Worm (Caenorhabditis elegans): ENCODE measurements around the gene H23L24.4.

H23L24.4 gene

DNA sequence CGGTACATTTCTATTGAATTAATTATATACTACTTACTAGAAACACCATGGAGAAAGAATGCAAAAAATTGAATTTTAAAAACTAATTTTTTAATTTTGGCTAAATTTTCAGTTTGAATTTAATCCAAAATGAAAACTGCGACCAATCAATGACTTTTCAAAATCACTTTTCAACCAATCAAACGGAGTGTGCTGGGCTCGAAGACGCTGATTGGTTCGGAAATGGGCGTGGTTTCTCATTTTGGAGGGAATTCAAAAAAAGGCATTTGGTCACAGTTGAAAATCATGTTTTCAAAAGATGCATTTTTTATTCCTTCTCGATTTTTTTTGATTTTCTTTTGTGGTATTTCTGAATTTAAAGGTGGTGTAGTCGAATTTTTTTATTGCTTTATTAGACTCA is 43.6 kb upstream of the H23L24.4 start:
- TF ChIP-seq nfya-1 (tag; optimal IDR thresholded peaks at IDR 0.05; ENCODE audit: insufficient read depth): peak; percentile 71
- no peak for TF ChIP-seq elt-2 (tag; optimal IDR thresholded peaks at IDR 0.05)
- TF ChIP-seq ceh-82 (tag; optimal IDR thresholded peaks at IDR 0.05): no peak

DNA sequence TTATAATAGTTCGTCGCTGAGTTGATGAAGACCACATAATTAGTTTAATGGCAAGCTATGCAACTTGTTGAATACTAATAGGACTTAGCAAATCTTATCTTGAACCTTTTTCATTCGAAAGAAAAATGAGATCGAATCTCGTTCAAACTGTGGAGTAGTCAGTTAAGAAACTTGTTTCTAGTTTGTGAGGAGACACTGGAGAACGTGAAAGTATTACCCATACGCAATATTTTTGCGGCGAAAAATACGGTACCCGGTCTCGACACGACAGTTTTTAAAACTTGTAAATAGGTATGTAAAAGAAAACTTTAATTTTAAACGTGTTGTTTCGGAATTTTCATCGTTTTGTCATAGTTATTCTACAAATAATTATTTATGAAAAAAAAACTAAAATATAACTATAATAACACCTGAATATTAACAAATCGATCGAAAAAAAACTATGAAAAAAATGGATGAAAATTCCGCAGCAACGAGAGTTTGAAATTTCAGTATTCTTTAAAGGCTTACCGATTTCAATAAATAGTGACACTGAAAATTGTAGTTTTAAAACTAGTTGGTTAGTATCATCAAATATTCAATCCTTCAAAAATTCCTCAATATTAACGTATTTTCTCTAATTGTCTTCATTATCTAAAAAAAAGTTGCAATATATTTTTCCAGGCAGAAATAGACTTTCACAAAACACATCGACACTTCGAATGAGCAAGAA is 40.3 kb upstream of the H23L24.4 start, which contains the start of the genes F20C5.7 and parg-1:
TSS of gene F20C5.7 (minus strand) at position 101 of the 712 bp plus-strand sequence.
TSS of gene parg-1 (plus strand) at position 662 of the 712 bp plus-strand sequence.
- TF ChIP-seq nhr-43 (tag; optimal IDR thresholded peaks at IDR 0.05; ENCODE audit: poor library complexity, severe bottlenecking) (no peak), ztf-4 (tag; optimal IDR thresholded peaks at IDR 0.05) (no peak)

DNA sequence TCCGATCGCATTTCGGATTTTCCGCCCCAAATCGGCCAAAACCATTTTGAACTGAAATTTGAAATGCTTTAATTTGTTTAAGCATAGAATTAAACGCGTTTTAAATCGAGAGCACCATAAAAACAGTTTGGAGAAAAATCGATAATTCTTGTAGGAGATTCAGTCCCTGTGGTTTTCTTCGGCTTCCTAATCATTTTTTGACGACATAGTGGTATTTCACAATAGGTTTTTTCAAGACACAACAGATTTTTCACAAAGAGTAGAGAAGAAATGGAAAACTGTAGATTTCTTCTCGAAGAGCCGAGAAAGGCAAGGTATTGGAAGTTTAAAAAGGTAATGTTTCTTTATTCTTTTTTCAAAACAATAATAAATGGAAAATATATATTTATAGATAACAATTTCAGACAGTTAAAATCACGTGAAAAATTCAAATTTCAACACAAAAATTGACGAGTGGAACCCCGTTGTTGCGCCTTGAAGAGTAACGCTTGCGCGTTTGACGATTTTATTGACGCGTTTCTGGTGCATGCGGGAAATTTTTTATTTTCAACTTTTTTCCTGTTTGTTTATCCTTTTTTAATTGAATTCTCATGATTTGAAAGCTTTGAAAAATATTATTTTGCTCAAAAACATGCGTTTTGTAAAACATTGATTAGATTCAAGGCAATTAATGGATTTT is 38.4 kb upstream of the H23L24.4 start, which contains the start of gene F21D5.7:
TSS of gene F21D5.7 (minus strand) at position 51 of the 679 bp plus-strand sequence.
- no peak for TF ChIP-seq ztf-4 (tag; optimal IDR thresholded peaks at IDR 0.05)
- TF ChIP-seq tbx-2 (tag; optimal IDR thresholded peaks at IDR 0.05): no peak
- peak; percentile 74 for TF ChIP-seq lin-15B (tag; optimal IDR thresholded peaks at IDR 0.05)
- TF ChIP-seq nhr-67 (tag; optimal IDR thresholded peaks at IDR 0.05): no peak
- TF ChIP-seq fkh-2 (tag; optimal IDR thresholded peaks at IDR 0.05): no peak
- peak; percentile 10 for TF ChIP-seq skn-1 (tag; optimal IDR thresholded peaks at IDR 0.05)
- no peak for TF ChIP-seq ceh-82 (tag; optimal IDR thresholded peaks at IDR 0.05)
- TF ChIP-seq nhr-77 (tag; optimal IDR thresholded peaks at IDR 0.05): no peak
- TF ChIP-seq mdl-1 (tag; optimal IDR thresholded peaks at IDR 0.05): no peak
- no peak for TF ChIP-seq nhr-237 (tag; optimal IDR thresholded peaks at IDR 0.05)
- TF ChIP-seq unc-39 (tag; optimal IDR thresholded peaks at IDR 0.05): no peak
- TF ChIP-seq mml-1 (tag; optimal IDR thresholded peaks at IDR 0.05): no peak
- no peak for TF ChIP-seq nhr-28 (tag; optimal IDR thresholded peaks at IDR 0.05)
- no peak for TF ChIP-seq fkh-10 (GFP tag; optimal IDR thresholded peaks at IDR 0.05)
- no peak for TF ChIP-seq ceh-16 (tag; optimal IDR thresholded peaks at IDR 0.05)
- TF ChIP-seq pqm-1 (tag; optimal IDR thresholded peaks at IDR 0.05): peak; percentile 59
- peak; percentile 2 for TF ChIP-seq ceh-28 (tag; optimal IDR thresholded peaks at IDR 0.05)
- no peak for TF ChIP-seq ztf-11 (tag; optimal IDR thresholded peaks at IDR 0.05)
- TF ChIP-seq lsy-12 (tag; optimal IDR thresholded peaks at IDR 0.05): peak; percentile 56
- no peak for TF ChIP-seq unc-62 (GFP tag; optimal IDR thresholded peaks at IDR 0.05)
- TF ChIP-seq nhr-23 (tag; optimal IDR thresholded peaks at IDR 0.05): no peak
- peak; percentile 32 for TF ChIP-seq jun-1 (tag; optimal IDR thresholded peaks at IDR 0.05)
- peak; percentile 37 for TF ChIP-seq nhr-25 (tag; optimal IDR thresholded peaks at IDR 0.05)
- no peak for TF ChIP-seq eor-1 (tag; optimal IDR thresholded peaks at IDR 0.05)
- TF ChIP-seq hmg-11 (tag; optimal IDR thresholded peaks at IDR 0.05): peak; percentile 73
- no peak for TF ChIP-seq sea-2 (GFP tag; optimal IDR thresholded peaks at IDR 0.05)
- peak; percentile 77 for TF ChIP-seq snpc-4 (tag; optimal IDR thresholded peaks at IDR 0.05)
- TF ChIP-seq pha-4 (tag; optimal IDR thresholded peaks at IDR 0.05): peak; percentile 90
- TF ChIP-seq elt-3 (tag; optimal IDR thresholded peaks at IDR 0.05): no peak
- no peak for TF ChIP-seq elt-1 (tag; optimal IDR thresholded peaks at IDR 0.05)
- TF ChIP-seq nhr-11 (tag; optimal IDR thresholded peaks at IDR 0.05): no peak
- TF ChIP-seq elt-2 (tag; optimal IDR thresholded peaks at IDR 0.05): peak; percentile 73
- TF ChIP-seq nhr-76 (tag; optimal IDR thresholded peaks at IDR 0.05): no peak
- no peak for TF ChIP-seq ZK546.5 (tag; optimal IDR thresholded peaks at IDR 0.05)
- TF ChIP-seq nfya-1 (tag; optimal IDR thresholded peaks at IDR 0.05; ENCODE audit: insufficient read depth): peak; percentile 84
- no peak for TF ChIP-seq nhr-12 (tag; optimal IDR thresholded peaks at IDR 0.05)
- TF ChIP-seq egl-5 (tag; optimal IDR thresholded peaks at IDR 0.05): peak; percentile 49
- no peak for TF ChIP-seq daf-12 (tag; optimal IDR thresholded peaks at IDR 0.05)
- no peak for TF ChIP-seq zag-1 (tag; optimal IDR thresholded peaks at IDR 0.05)
- TF ChIP-seq ceh-9 (tag; optimal IDR thresholded peaks at IDR 0.05): no peak
- peak; percentile 23 for TF ChIP-seq R02D3.7 (tag; optimal IDR thresholded peaks at IDR 0.05)
- TF ChIP-seq egl-27 (tag; optimal IDR thresholded peaks at IDR 0.05): peak; percentile 9
- no peak for TF ChIP-seq aly-2 (tag; optimal IDR thresholded peaks at IDR 0.05)
- peak; percentile 45 for TF ChIP-seq nhr-43 (tag; optimal IDR thresholded peaks at IDR 0.05; ENCODE audit: poor library complexity, severe bottlenecking)
- no peak for TF ChIP-seq fos-1 (tag; optimal IDR thresholded peaks at IDR 0.05)
- peak; percentile 34 for TF ChIP-seq lin-39 (tag; optimal IDR thresholded peaks at IDR 0.05)
- TF ChIP-seq ama-1 (optimal IDR thresholded peaks at IDR 0.05): no peak

All from whole organism, L3 larva.